Fruit fly (Drosophila melanogaster) whole organism, prepupa: Measurements from ENCODE around the gene Muc12Ea.

Experiments used
- CG10669 ChIP-seq: fragments of 200-800 bp; sonication (Bioruptor generic); optimal IDR thresholded peaks from 3 replicates; lab custom pipeline; 2018; ENCODE audit warnings: missing biosample characterization, mild to moderate bottlenecking, missing genetic modification characterization, moderate library complexity
- CG11762 ChIP-seq: fragments of 200-800 bp; sonication (Bioruptor generic); optimal IDR thresholded peaks from 3 replicates; lab custom pipeline; 2016; ENCODE audit warnings: missing biosample characterization, missing genetic modification characterization; ENCODE audit not compliant: insufficient read depth
- CG11902 ChIP-seq: fragments of 200-800 bp; sonication (Bioruptor generic); optimal IDR thresholded peaks from 3 replicates; lab custom pipeline; 2016; ENCODE audit warnings: missing biosample characterization, missing genetic modification characterization
- CG15336 ChIP-seq: fragments of 200-800 bp; sonication (Bioruptor generic); IDR thresholded peaks from 2 replicates; pipeline ENCODE4 v1.3.6; 2022; ENCODE audit warnings: missing biosample characterization, missing genetic modification characterization
- CG16779 ChIP-seq: fragments of 200-800 bp; sonication (Bioruptor generic); optimal IDR thresholded peaks from 3 replicates; lab custom pipeline; 2017; ENCODE audit warnings: missing biosample characterization, mild to moderate bottlenecking, missing genetic modification characterization
- CG3032 ChIP-seq: fragments of 200-800 bp; optimal IDR thresholded peaks from 2 replicates; lab custom pipeline; 2019; ENCODE audit warnings: missing biosample characterization, mild to moderate bottlenecking, missing genetic modification characterization, moderate library complexity
- CG31627 ChIP-seq: fragments of 200-800 bp; sonication (Bioruptor generic); optimal IDR thresholded peaks from 3 replicates; lab custom pipeline; 2016; ENCODE audit warnings: missing biosample characterization, missing genetic modification characterization
- CG34406 ChIP-seq: fragments of 200-800 bp; sonication (Bioruptor generic); optimal IDR thresholded peaks from 3 replicates; lab custom pipeline; 2016; ENCODE audit warnings: missing biosample characterization, missing genetic modification characterization
- CG6163 ChIP-seq: fragments of 200-800 bp; sonication (Bioruptor generic); IDR thresholded peaks from 3 replicates; pipeline ENCODE4 v1.3.6; 2022; ENCODE audit warnings: missing biosample characterization, missing genetic modification characterization
- CG6276 ChIP-seq: fragments of 200-800 bp; sonication (Bioruptor generic); optimal IDR thresholded peaks from 2 replicates; lab custom pipeline; 2017; ENCODE audit warnings: missing biosample characterization, mild to moderate bottlenecking, missing genetic modification characterization
- CG6792 ChIP-seq: fragments of 200-800 bp; sonication (Bioruptor generic); optimal IDR thresholded peaks from 3 replicates; lab custom pipeline; 2016; ENCODE audit warnings: missing biosample characterization, missing genetic modification characterization
- CG6808 ChIP-seq: fragments of 200-800 bp; sonication (Bioruptor generic); optimal IDR thresholded peaks from 3 replicates; lab custom pipeline; 2017; ENCODE audit warnings: missing biosample characterization, missing genetic modification characterization, mild to moderate bottlenecking, moderate library complexity, missing genetic modification reagents
- CG6854 ChIP-seq: fragments of 200-800 bp; sonication (Bioruptor generic); optimal IDR thresholded peaks from 2 replicates; lab custom pipeline; 2017; ENCODE audit warnings: missing biosample characterization, mild to moderate bottlenecking, missing genetic modification characterization
- CG7368 ChIP-seq: fragments of 200-800 bp; sonication (Bioruptor generic); optimal IDR thresholded peaks from 3 replicates; lab custom pipeline; 2016; ENCODE audit warnings: missing biosample characterization, missing genetic modification characterization
- CG8319 ChIP-seq: fragments of 200-800 bp; sonication (Bioruptor generic); optimal IDR thresholded peaks from 3 replicates; lab custom pipeline; 2016; ENCODE audit warnings: missing biosample characterization, missing genetic modification characterization
- CG9139 ChIP-seq: fragments of 200-800 bp; sonication (Bioruptor generic); optimal IDR thresholded peaks from 3 replicates; lab custom pipeline; 2017; ENCODE audit warnings: missing biosample characterization, mild to moderate bottlenecking, missing genetic modification characterization
- Eip75B ChIP-seq: fragments of 200-800 bp; sonication (Bioruptor generic); optimal IDR thresholded peaks from 3 replicates; lab custom pipeline; 2016; ENCODE audit warnings: missing biosample characterization, missing genetic modification characterization
- Eip78C ChIP-seq: fragments of 200-800 bp; sonication (Bioruptor generic); peaks from one replicate; lab custom pipeline; 2016; ENCODE audit warnings: missing biosample characterization, missing genetic modification characterization
- Ets21C ChIP-seq: fragments of 200-800 bp; sonication (Bioruptor generic); optimal IDR thresholded peaks from 3 replicates; lab custom pipeline; 2016; ENCODE audit warnings: missing biosample characterization, missing genetic modification characterization
- Ets96B ChIP-seq: fragments of 200-800 bp; optimal IDR thresholded peaks from 2 replicates; lab custom pipeline; 2019; ENCODE audit warnings: missing biosample characterization, mild to moderate bottlenecking, missing genetic modification characterization, moderate library complexity
- Hr38 ChIP-seq: sonication (Bioruptor generic); optimal IDR thresholded peaks from 2 replicates; lab custom pipeline; 2016; ENCODE audit warnings: missing biosample characterization, missing genetic modification characterization
- Lpt ChIP-seq: fragments of 200-800 bp; sonication (Bioruptor generic); optimal IDR thresholded peaks from 3 replicates; lab custom pipeline; 2016; ENCODE audit warnings: missing biosample characterization, missing genetic modification characterization
- Met ChIP-seq: fragments of 200-800 bp; sonication (Bioruptor generic); optimal IDR thresholded peaks from 3 replicates; lab custom pipeline; 2016; ENCODE audit warnings: missing biosample characterization, missing genetic modification characterization
- Smox ChIP-seq: fragments of 200-800 bp; sonication (Bioruptor generic); optimal IDR thresholded peaks from 3 replicates; lab custom pipeline; 2016; ENCODE audit warnings: missing biosample characterization, missing genetic modification characterization
- Sox102F ChIP-seq: fragments of 200-800 bp; sonication (Bioruptor generic); optimal IDR thresholded peaks from 2 replicates; lab custom pipeline; 2016; ENCODE audit warnings: missing biosample characterization, mild to moderate bottlenecking, missing genetic modification characterization
- Sox14 ChIP-seq: fragments of 200-800 bp; sonication (Bioruptor generic); optimal IDR thresholded peaks from 3 replicates; lab custom pipeline; 2016; ENCODE audit warnings: missing biosample characterization, missing genetic modification characterization
- Sox15 ChIP-seq: fragments of 200-800 bp; sonication (Bioruptor generic); optimal IDR thresholded peaks from 3 replicates; lab custom pipeline; 2016; ENCODE audit warnings: missing biosample characterization, missing genetic modification characterization
- achi ChIP-seq: fragments of 200-800 bp; sonication (Bioruptor generic); optimal IDR thresholded peaks from 3 replicates; lab custom pipeline; 2016; ENCODE audit warnings: missing biosample characterization, missing genetic modification characterization
- cyc ChIP-seq: fragments of 200-800 bp; sonication (Bioruptor generic); optimal IDR thresholded peaks from 3 replicates; lab custom pipeline; 2016; ENCODE audit warnings: missing biosample characterization, missing genetic modification characterization
- dsx ChIP-seq: fragments of 200-800 bp; optimal IDR thresholded peaks from 3 replicates; lab custom pipeline; 2019; ENCODE audit warnings: missing biosample characterization, mild to moderate bottlenecking, missing genetic modification characterization, moderate library complexity; ENCODE audit not compliant: poor library complexity, severe bottlenecking
- eg ChIP-seq: fragments of 200-800 bp; sonication (Bioruptor generic); IDR thresholded peaks from 3 replicates; pipeline ENCODE4 v1.3.6; 2022; ENCODE audit warnings: missing biosample characterization, missing genetic modification characterization
- esn ChIP-seq: fragments of 200-800 bp; sonication (Bioruptor generic); optimal IDR thresholded peaks from 2 replicates; lab custom pipeline; 2016; ENCODE audit warnings: missing biosample characterization, mild to moderate bottlenecking, missing genetic modification characterization, moderate library complexity
- fd85E ChIP-seq: fragments of 200-800 bp; sonication (Bioruptor generic); optimal IDR thresholded peaks from 3 replicates; lab custom pipeline; 2016; ENCODE audit warnings: missing biosample characterization, missing genetic modification characterization
- fkh ChIP-seq: fragments of 200-800 bp; sonication (Bioruptor generic); optimal IDR thresholded peaks from 3 replicates; lab custom pipeline; 2017; ENCODE audit warnings: missing biosample characterization, mild to moderate bottlenecking, missing genetic modification characterization, moderate library complexity
- lz ChIP-seq: fragments of 200-800 bp; sonication (Bioruptor generic); optimal IDR thresholded peaks from 3 replicates; lab custom pipeline; 2016; ENCODE audit warnings: missing biosample characterization, missing genetic modification characterization
- net ChIP-seq: fragments of 200-800 bp; sonication (Bioruptor generic); optimal IDR thresholded peaks from 3 replicates; lab custom pipeline; 2016; ENCODE audit warnings: missing biosample characterization, missing genetic modification characterization
- salr ChIP-seq, 2 experiments: fragments of 200-800 bp; sonication (Bioruptor generic); optimal IDR thresholded peaks; 3 replicates each; lab custom pipeline; 2016 to 2018; ENCODE audit warnings: missing biosample characterization in 2 of 2, missing genetic modification characterization in 2 of 2, mild to moderate bottlenecking in 1 of 2
- ss ChIP-seq, 2 experiments: fragments of 200-800 bp; sonication (Bioruptor generic); optimal IDR thresholded peaks; 2 replicates in 1 of 2; 3 replicates in 1 of 2; lab custom pipeline; 2017 to 2018; ENCODE audit warnings: mild to moderate bottlenecking in 2 of 2, missing biosample characterization in 2 of 2, missing genetic modification characterization in 2 of 2, moderate library complexity in 1 of 2
- svp ChIP-seq: fragments of 200-800 bp; sonication (Bioruptor generic); peaks from one replicate; lab custom pipeline; 2016; ENCODE audit warnings: missing biosample characterization, missing genetic modification characterization
- vri ChIP-seq: fragments of 200-800 bp; sonication (Bioruptor generic); optimal IDR thresholded peaks from 3 replicates; lab custom pipeline; 2016; ENCODE audit warnings: missing biosample characterization, mild to moderate bottlenecking, missing genetic modification characterization

The Muc12Ea gene

dm6 chrX:14277435-14277834 is at the start of gene Muc12Ea:
Muc12Ea (plus strand) TSS chrX:14277735.
- TF ChIP-seq salr (GFP tag; optimal IDR thresholded peaks at IDR 0.05; lab: Kevin White, UChicago): no peak
- no peak for TF ChIP-seq achi
- TF ChIP-seq Sox14: no peak
- no peak for TF ChIP-seq CG9139 (GFP tag; lab: Kevin White, UChicago)
- TF ChIP-seq dsx (GFP tag; lab: Kevin White, UChicago): no peak
- no peak for TF ChIP-seq Eip75B (GFP tag; lab: Kevin White, UChicago)
- no peak for TF ChIP-seq CG11762 (GFP tag; lab: Kevin White, UChicago)
- no peak for TF ChIP-seq Ets96B
- TF ChIP-seq CG6808 (GFP tag; lab: Kevin White, UChicago): no peak
- TF ChIP-seq CG11902: no peak
- TF ChIP-seq CG6792 (GFP tag; lab: Kevin White, UChicago): no peak
- TF ChIP-seq fd85E (GFP tag; lab: Kevin White, UChicago): no peak
- TF ChIP-seq, all 60 proteins: peak for 0

dm6 chrX:14233843-14234337 is 43.6 kb upstream of the Muc12Ea start, which contains the start of gene CG42271:
CG42271 (minus strand) TSS chrX:14234066.
- no peak for TF ChIP-seq Ets96B
- TF ChIP-seq ss (GFP tag; optimal IDR thresholded peaks at IDR 0.05; lab: Kevin White, UChicago): no peak
- peak; percentile 93 for TF ChIP-seq dsx (GFP tag; lab: Kevin White, UChicago)
- TF ChIP-seq fkh (GFP tag; lab: Kevin White, UChicago): no peak
- peak; percentile 15 for TF ChIP-seq CG3032 (tag; lab: Kevin White, UChicago)
- peak; percentile 28 for TF ChIP-seq lz (GFP tag; lab: Kevin White, UChicago)
- TF ChIP-seq esn (GFP tag; lab: Kevin White, UChicago): peak; percentile 21
- peak; percentile 26 for TF ChIP-seq CG34406 (GFP tag; lab: Kevin White, UChicago)
- no peak for TF ChIP-seq CG10669 (GFP tag; lab: Kevin White, UChicago)
- peak; percentile 67 for TF ChIP-seq svp (GFP tag; lab: Kevin White, UChicago)
- 0 out of 3 replicates have a peak, but pooled peaks have one; percentile 26 for TF ChIP-seq eg (GFP tag; lab: Robert Waterston, UW)
- TF ChIP-seq, all 60 proteins: peak for 7

- TF ChIP-seq Eip78C (GFP tag; lab: Kevin White, UChicago): peak; percentile 13
- no peak for TF ChIP-seq Hr38 (GFP tag; lab: Kevin White, UChicago)
- TF ChIP-seq CG6854 (GFP tag; lab: Kevin White, UChicago): peak; percentile 4
Observed at dm6 chrX:14234468-14234867, 43.1 kb upstream of the Muc12Ea start.

- peak; percentile 85 for TF ChIP-seq CG15336 (GFP tag; lab: Robert Waterston, UW)
- peak; percentile 96 for TF ChIP-seq Eip78C (GFP tag; lab: Kevin White, UChicago)
- TF ChIP-seq CG11902: peak; percentile 88
- peak; percentile 76 for TF ChIP-seq dsx (GFP tag; lab: Kevin White, UChicago)
- peak; percentile 92 for TF ChIP-seq Eip75B (GFP tag; lab: Kevin White, UChicago)
- TF ChIP-seq CG6792 (GFP tag; lab: Kevin White, UChicago): peak; percentile 84
- TF ChIP-seq CG3032 (tag; lab: Kevin White, UChicago): peak; percentile 87
- TF ChIP-seq cyc (GFP tag; lab: Kevin White, UChicago): peak; percentile 93
- TF ChIP-seq Sox102F (GFP tag; lab: Kevin White, UChicago): peak; percentile 86
- TF ChIP-seq fkh (GFP tag; lab: Kevin White, UChicago): no peak
- TF ChIP-seq lz (GFP tag; lab: Kevin White, UChicago): peak; percentile 93
- TF ChIP-seq esn (GFP tag; lab: Kevin White, UChicago): peak; percentile 93
- TF ChIP-seq CG11762 (GFP tag; lab: Kevin White, UChicago): peak; percentile 82
- TF ChIP-seq salr (GFP tag; optimal IDR thresholded peaks at IDR 0.05; lab: Kevin White, UChicago): peak; percentile 73 to 89
- TF ChIP-seq fd85E (GFP tag; lab: Kevin White, UChicago): no peak
- peak; percentile 90 for TF ChIP-seq CG6163 (GFP tag; lab: Robert Waterston, UW)
- TF ChIP-seq ss (GFP tag; optimal IDR thresholded peaks at IDR 0.05; lab: Kevin White, UChicago): peak; percentile 67 to 82
- TF ChIP-seq CG31627 (GFP tag; lab: Kevin White, UChicago): peak; percentile 94
- peak; percentile 91 for TF ChIP-seq Met (GFP tag; lab: Kevin White, UChicago)
- peak; percentile 47 for TF ChIP-seq Hr38 (GFP tag; lab: Kevin White, UChicago)
- TF ChIP-seq eg (GFP tag; lab: Robert Waterston, UW): peak; percentile 89
- TF ChIP-seq CG7368: peak; percentile 84
- peak; percentile 91 for TF ChIP-seq Sox15 (GFP tag; lab: Kevin White, UChicago)
- peak; percentile 84 for TF ChIP-seq CG10669 (GFP tag; lab: Kevin White, UChicago)
- TF ChIP-seq net (GFP tag; lab: Kevin White, UChicago): peak; percentile 85
- peak; percentile 86 for TF ChIP-seq CG34406 (GFP tag; lab: Kevin White, UChicago)
- peak; percentile 75 for TF ChIP-seq CG6276 (GFP tag; lab: Kevin White, UChicago)
- peak; percentile 43 for TF ChIP-seq CG9139 (GFP tag; lab: Kevin White, UChicago)
- TF ChIP-seq Smox: peak; percentile 90
- peak; percentile 91 for TF ChIP-seq Ets21C (GFP tag; lab: Kevin White, UChicago)
- TF ChIP-seq CG16779 (tag; lab: Kevin White, UChicago): no peak
- peak; percentile 96 for TF ChIP-seq svp (GFP tag; lab: Kevin White, UChicago)
- TF ChIP-seq Lpt (GFP tag; lab: Kevin White, UChicago): peak; percentile 77
- peak; percentile 87 for TF ChIP-seq CG8319 (GFP tag; lab: Kevin White, UChicago)
- no peak for TF ChIP-seq vri (GFP tag; lab: Kevin White, UChicago)
Observed at dm6 chrX:14237873-14238394, 39.6 kb upstream of the Muc12Ea start, which contains the start of the genes Fbxl4 and Dus2. Fbxl4 (minus strand) TSS chrX:14237923. Dus2 (plus strand) TSS chrX:14237988.
